Worm (Caenorhabditis elegans) whole organism, L2 larva: Measurements from ENCODE around the gene F58E1.13.

Source experiments
- blmp-1 ChIP-seq: sonication (generic microtip); optimal IDR thresholded peaks from 2 replicates; lab custom pipeline; 2017; ENCODE audit warnings: missing genetic modification characterization, mild to moderate bottlenecking, missing compliant biosample characterization, antibody characterized with exemption, moderate library complexity; ENCODE audit not compliant: insufficient read depth
- fos-1 ChIP-seq: fragments of 150-350 bp; optimal IDR thresholded peaks from 2 replicates; lab custom pipeline; 2014; ENCODE audit warnings: missing biosample characterization, missing genetic modification characterization
- lin-11 ChIP-seq: fragments of 150-350 bp; sonication (generic microtip); optimal IDR thresholded peaks from 2 replicates; lab custom pipeline; 2014; ENCODE audit warnings: missing biosample characterization, missing genetic modification characterization, inconsistent platforms, mixed read lengths
- lin-13 ChIP-seq: fragments of 150-350 bp; optimal IDR thresholded peaks from 2 replicates; lab custom pipeline; 2014; ENCODE audit warnings: missing biosample characterization, missing genetic modification reagents, missing genetic modification characterization
- mab-5 ChIP-seq: fragments of 150-350 bp; optimal IDR thresholded peaks from 2 replicates; lab custom pipeline; 2014; ENCODE audit warnings: missing biosample characterization, missing genetic modification characterization
- nhr-12 ChIP-seq: fragments of 150-350 bp; optimal IDR thresholded peaks from 2 replicates; lab custom pipeline; 2014; ENCODE audit warnings: missing biosample characterization, missing genetic modification characterization
- nhr-129 ChIP-seq: fragments of 150-350 bp; optimal IDR thresholded peaks from 2 replicates; lab custom pipeline; 2014; ENCODE audit warnings: missing biosample characterization, missing genetic modification characterization
- unc-62 ChIP-seq: fragments of 150-350 bp; optimal IDR thresholded peaks from 2 replicates; lab custom pipeline; 2014; ENCODE audit warnings: missing biosample characterization, missing genetic modification reagents, missing genetic modification characterization

- TF ChIP-seq nhr-12 (tag; lab: Kevin White, UChicago) (no peak), unc-62 (GFP tag; lab: Kevin White, UChicago) (no peak), lin-11 (tag; lab: Kevin White, UChicago) (no peak), lin-13 (no peak), mab-5 (tag; lab: Kevin White, UChicago) (no peak), nhr-129 (no peak), fos-1 (no peak), blmp-1 (tag; lab: Kevin White, UChicago) (no peak)
These were observed 26.8 kb downstream of the F58E1.13 start, which contains the start of gene srw-97 for ce11 chrII:1668913-1669312.
